Worm (Caenorhabditis elegans) whole organism, L2 larva: ENCODE measurements around the gene elt-3.
"Not testable (repeated sequence)": the region's sequence is repeated elsewhere in the genome, so short reads cannot be mapped to it uniquely, and the experiment has no call there.

Experiments
- blmp-1 ChIP-seq: sonication (generic microtip); optimal IDR thresholded peaks from 2 replicates; lab custom pipeline; 2017; ENCODE audit warnings: missing genetic modification characterization, mild to moderate bottlenecking, missing compliant biosample characterization, antibody characterized with exemption, moderate library complexity; ENCODE audit not compliant: insufficient read depth
- ceh-82 ChIP-seq: fragments of 150-350 bp; optimal IDR thresholded peaks from 2 replicates; lab custom pipeline; 2014; ENCODE audit warnings: missing biosample characterization, missing genetic modification characterization
- nhr-11 ChIP-seq: fragments of 150-350 bp; optimal IDR thresholded peaks from 2 replicates; lab custom pipeline; 2014; ENCODE audit warnings: missing biosample characterization, missing genetic modification characterization
- nhr-129 ChIP-seq: fragments of 150-350 bp; optimal IDR thresholded peaks from 2 replicates; lab custom pipeline; 2014; ENCODE audit warnings: missing biosample characterization, missing genetic modification characterization
- unc-62 ChIP-seq: fragments of 150-350 bp; optimal IDR thresholded peaks from 2 replicates; lab custom pipeline; 2014; ENCODE audit warnings: missing biosample characterization, missing genetic modification reagents, missing genetic modification characterization

ce11 chrX:13980417-13980816 is 45.7 kb downstream of the elt-3 start, which contains the start of gene arrd-24:
- not testable (repeated sequence) for TF ChIP-seq nhr-11; ceh-82 (tag; lab: Kevin White, UChicago); blmp-1 (tag; lab: Kevin White, UChicago); unc-62 (GFP tag; lab: Kevin White, UChicago); nhr-129 (tag; lab: Kevin White, UChicago)
